Worm (Caenorhabditis elegans) whole organism, L3 larva: ENCODE results near the gene F46B6.5.

Source experiments
- R02D3.7 ChIP-seq: fragments of 150-350 bp; optimal IDR thresholded peaks from 2 replicates; lab custom pipeline; 2014; ENCODE audit warnings: missing biosample characterization, missing genetic modification characterization
- ZK546.5 ChIP-seq: sonication (generic microtip); optimal IDR thresholded peaks from 2 replicates; lab custom pipeline; 2017; ENCODE audit warnings: missing biosample characterization, missing genetic modification characterization
- aly-2 ChIP-seq: fragments of 150-350 bp; optimal IDR thresholded peaks from 2 replicates; lab custom pipeline; 2014; ENCODE audit warnings: missing biosample characterization, missing genetic modification characterization
- ama-1 ChIP-seq: fragments of 150-350 bp; optimal IDR thresholded peaks from 2 replicates; lab custom pipeline; 2018
- ceh-16 ChIP-seq: sonication (generic microtip); optimal IDR thresholded peaks from 2 replicates; lab custom pipeline; 2017; ENCODE audit warnings: missing biosample characterization, missing genetic modification characterization
- ceh-28 ChIP-seq: fragments of 150-350 bp; optimal IDR thresholded peaks from 2 replicates; lab custom pipeline; 2014; ENCODE audit warnings: missing biosample characterization, missing genetic modification reagents, missing genetic modification characterization
- daf-12 ChIP-seq: fragments of 150-350 bp; optimal IDR thresholded peaks from 2 replicates; lab custom pipeline; 2014; ENCODE audit warnings: missing biosample characterization, missing genetic modification reagents, missing genetic modification characterization
- egl-27 ChIP-seq: sonication (generic microtip); optimal IDR thresholded peaks from 4 replicates; lab custom pipeline; 2017; ENCODE audit warnings: missing biosample characterization, missing genetic modification reagents, missing genetic modification characterization
- egl-5 ChIP-seq: fragments of 150-350 bp; optimal IDR thresholded peaks from 2 replicates; lab custom pipeline; 2017; ENCODE audit warnings: missing biosample characterization, missing genetic modification reagents, missing genetic modification characterization, inconsistent platforms
- elt-1 ChIP-seq: fragments of 150-350 bp; optimal IDR thresholded peaks from 2 replicates; lab custom pipeline; 2014; ENCODE audit warnings: missing biosample characterization, missing genetic modification characterization
- elt-2 ChIP-seq: sonication (generic microtip); optimal IDR thresholded peaks from 2 replicates; lab custom pipeline; 2016; ENCODE audit warnings: missing genetic modification reagents, mild to moderate bottlenecking, missing genetic modification characterization, missing compliant biosample characterization
- elt-3 ChIP-seq, 3 experiments: fragments of 150-350 bp in 1 of 3; sonication (generic microtip) in 2 of 3; optimal IDR thresholded peaks; 2 replicates in 2 of 3; 4 replicates in 1 of 3; lab custom pipeline; 2014 to 2017; ENCODE audit warnings: missing biosample characterization in 3 of 3, missing genetic modification characterization in 3 of 3
- fkh-10 ChIP-seq: sonication (generic microtip); optimal IDR thresholded peaks from 2 replicates; lab custom pipeline; 2017; ENCODE audit warnings: missing biosample characterization, missing genetic modification reagents, missing genetic modification characterization
- fkh-2 ChIP-seq: fragments of 150-350 bp; optimal IDR thresholded peaks from 2 replicates; lab custom pipeline; 2014; ENCODE audit warnings: missing biosample characterization, missing genetic modification reagents, missing genetic modification characterization
- fos-1 ChIP-seq: fragments of 150-350 bp; optimal IDR thresholded peaks from 2 replicates; lab custom pipeline; 2014; ENCODE audit warnings: missing biosample characterization, missing genetic modification characterization
- hmg-11 ChIP-seq: sonication (generic microtip); optimal IDR thresholded peaks from 2 replicates; lab custom pipeline; 2016; ENCODE audit warnings: missing genetic modification characterization, missing compliant biosample characterization
- jun-1 ChIP-seq: fragments of 150-350 bp; optimal IDR thresholded peaks from 2 replicates; lab custom pipeline; 2014; ENCODE audit warnings: missing biosample characterization, missing genetic modification reagents, missing genetic modification characterization
- lin-15B ChIP-seq: fragments of 150-350 bp; optimal IDR thresholded peaks from 2 replicates; lab custom pipeline; 2014; ENCODE audit warnings: missing biosample characterization, missing genetic modification characterization
- lin-39 ChIP-seq: fragments of 150-350 bp; optimal IDR thresholded peaks from 2 replicates; lab custom pipeline; 2018; ENCODE audit warnings: missing biosample characterization, missing genetic modification reagents, missing genetic modification characterization
- lsy-12 ChIP-seq: sonication (generic microtip); optimal IDR thresholded peaks from 2 replicates; lab custom pipeline; 2016; ENCODE audit warnings: mild to moderate bottlenecking, missing genetic modification characterization, missing compliant biosample characterization
- mml-1 ChIP-seq: fragments of 150-350 bp; sonication (generic microtip); optimal IDR thresholded peaks from 3 replicates; lab custom pipeline; 2014; ENCODE audit warnings: missing biosample characterization, missing genetic modification characterization
- nhr-12 ChIP-seq: fragments of 150-350 bp; optimal IDR thresholded peaks from 2 replicates; lab custom pipeline; 2014; ENCODE audit warnings: missing biosample characterization, missing genetic modification characterization
- nhr-23 ChIP-seq: fragments of 150-350 bp; optimal IDR thresholded peaks from 2 replicates; lab custom pipeline; 2014; ENCODE audit warnings: missing biosample characterization, missing genetic modification reagents, missing genetic modification characterization
- nhr-25 ChIP-seq: sonication (generic microtip); optimal IDR thresholded peaks from 2 replicates; lab custom pipeline; 2017; ENCODE audit warnings: missing biosample characterization, missing genetic modification characterization
- nhr-28 ChIP-seq: fragments of 150-350 bp; optimal IDR thresholded peaks from 2 replicates; lab custom pipeline; 2014; ENCODE audit warnings: missing biosample characterization, missing genetic modification characterization
- nhr-43 ChIP-seq: sonication (generic microtip); optimal IDR thresholded peaks from 2 replicates; lab custom pipeline; 2016; ENCODE audit warnings: mild to moderate bottlenecking, missing genetic modification characterization, missing compliant biosample characterization; ENCODE audit not compliant: poor library complexity, severe bottlenecking
- pha-4 ChIP-seq: fragments of 150-350 bp; optimal IDR thresholded peaks from 2 replicates; lab custom pipeline; 2014; ENCODE audit warnings: missing biosample characterization, missing genetic modification reagents, missing genetic modification characterization
- pqm-1 ChIP-seq: fragments of 150-350 bp; optimal IDR thresholded peaks from 2 replicates; lab custom pipeline; 2017; ENCODE audit warnings: missing biosample characterization, missing genetic modification characterization, inconsistent platforms
- sea-2 ChIP-seq: fragments of 150-350 bp; sonication (generic microtip); optimal IDR thresholded peaks from 4 replicates; lab custom pipeline; 2014; ENCODE audit warnings: missing biosample characterization, missing genetic modification reagents, missing genetic modification characterization
- snpc-4 ChIP-seq: fragments of 150-350 bp; optimal IDR thresholded peaks from 2 replicates; lab custom pipeline; 2014; ENCODE audit warnings: missing biosample characterization, missing genetic modification characterization
- tbx-2 ChIP-seq: sonication (generic microtip); optimal IDR thresholded peaks from 2 replicates; lab custom pipeline; 2016; ENCODE audit warnings: mild to moderate bottlenecking, missing genetic modification characterization, missing compliant biosample characterization
- unc-39 ChIP-seq: sonication (generic microtip); optimal IDR thresholded peaks from 4 replicates; lab custom pipeline; 2017; ENCODE audit warnings: missing biosample characterization, missing genetic modification characterization
- unc-62 ChIP-seq: fragments of 150-350 bp; sonication (generic microtip); optimal IDR thresholded peaks from 4 replicates; lab custom pipeline; 2014; ENCODE audit warnings: missing biosample characterization, missing genetic modification reagents, missing genetic modification characterization
- zag-1 ChIP-seq: fragments of 150-350 bp; optimal IDR thresholded peaks from 2 replicates; lab custom pipeline; 2014; ENCODE audit warnings: missing biosample characterization, missing genetic modification characterization
- ztf-11 ChIP-seq: fragments of 150-350 bp; optimal IDR thresholded peaks from 2 replicates; lab custom pipeline; 2014; ENCODE audit warnings: missing biosample characterization, missing genetic modification characterization

The F46B6.5 gene

ce11 chrV:9805161-9805560, 22.3 kb upstream of the F46B6.5 start, which contains the start of gene sru-37:
Gene sru-37, plus strand, starts transcription at chrV:9805461.
- TF ChIP-seq jun-1 (tag; lab: Kevin White, UChicago) (no peak), nhr-12 (tag; lab: Kevin White, UChicago) (no peak), nhr-43 (tag; lab: Kevin White, UChicago) (no peak), tbx-2 (tag; lab: Kevin White, UChicago) (no peak), aly-2 (tag; lab: Kevin White, UChicago) (no peak), elt-2 (tag; lab: Kevin White, UChicago) (no peak), elt-3 (tag; optimal IDR thresholded peaks at IDR 0.05; lab: Kevin White, UChicago) (no peak), mml-1 (tag; lab: Kevin White, UChicago) (no peak), ceh-16 (tag; lab: Kevin White, UChicago) (no peak), egl-27 (tag; lab: Kevin White, UChicago) (no peak), unc-39 (no peak), egl-5 (no peak), nhr-28 (tag; lab: Kevin White, UChicago) (no peak), nhr-23 (tag; lab: Kevin White, UChicago) (no peak), pqm-1 (tag; lab: Kevin White, UChicago) (no peak)

ce11 chrV:9803176-9803575, 20.3 kb upstream of the F46B6.5 start, which contains the start of gene sru-39:
Gene sru-39, plus strand, starts transcription at chrV:9803476.
- TF ChIP-seq snpc-4 (no peak), ama-1 (no peak), daf-12 (tag; lab: Kevin White, UChicago) (no peak), lin-15B (tag; lab: Kevin White, UChicago) (no peak), ceh-28 (tag; lab: Kevin White, UChicago) (no peak), elt-1 (no peak), hmg-11 (tag; lab: Kevin White, UChicago) (no peak), R02D3.7 (tag; lab: Kevin White, UChicago) (no peak), nhr-25 (tag; lab: Kevin White, UChicago) (no peak), nhr-28 (tag; lab: Kevin White, UChicago) (no peak)

ce11 chrV:9801965-9802364, 19.1 kb upstream of the F46B6.5 start, which contains the start of gene F46B6.10:
Gene F46B6.10, minus strand, starts transcription at chrV:9802065.
- no peak for TF ChIP-seq pha-4
- TF ChIP-seq lsy-12, result no peak
- no peak for TF ChIP-seq ztf-11 (tag; lab: Kevin White, UChicago)
- TF ChIP-seq elt-1, result no peak

- TF ChIP-seq elt-2 (tag; lab: Kevin White, UChicago) (no peak), fos-1 (tag; lab: Kevin White, UChicago) (no peak), jun-1 (tag; lab: Kevin White, UChicago) (no peak), fkh-10 (GFP tag; lab: Kevin White, UChicago) (no peak), ztf-11 (tag; lab: Kevin White, UChicago) (no peak), ama-1 (no peak), unc-62 (GFP tag; lab: Kevin White, UChicago) (no peak), lin-39 (tag; lab: Kevin White, UChicago) (no peak), egl-27 (tag; lab: Kevin White, UChicago) (no peak), unc-39 (no peak), nhr-12 (tag; lab: Kevin White, UChicago) (no peak), elt-3 (tag; optimal IDR thresholded peaks at IDR 0.05; lab: Kevin White, UChicago) (no peak), nhr-28 (tag; lab: Kevin White, UChicago) (no peak), fkh-2 (tag; lab: Kevin White, UChicago) (no peak), tbx-2 (tag; lab: Kevin White, UChicago) (no peak), sea-2 (GFP tag; lab: Kevin White, UChicago) (no peak), mml-1 (tag; lab: Kevin White, UChicago) (no peak), ZK546.5 (tag; lab: Kevin White, UChicago) (no peak), zag-1 (tag; lab: Kevin White, UChicago) (no peak), pha-4 (no peak)
Observed at ce11 chrV:9799076-9799475, 16.2 kb upstream of the F46B6.5 start, which contains the start of gene F46B6.13. Gene F46B6.13, minus strand, starts transcription at chrV:9799176.
